Worm (Caenorhabditis elegans) whole organism, L4 larva: ENCODE measurements around the gene tba-4.

Source experiments
- F10B5.3 ChIP-seq: sonication (generic microtip); optimal IDR thresholded peaks from 2 replicates; lab custom pipeline; 2016; ENCODE audit warnings: mild to moderate bottlenecking, missing genetic modification characterization, missing compliant biosample characterization
- F37D6.2 ChIP-seq: sonication (generic microtip); optimal IDR thresholded peaks from 2 replicates; lab custom pipeline; 2016; ENCODE audit warnings: mild to moderate bottlenecking, missing genetic modification characterization, missing compliant biosample characterization
- T26A8.4 ChIP-seq: fragments of 200-800 bp; sonication (Bioruptor generic); IDR thresholded peaks from 2 replicates; pipeline ENCODE4 v1.3.6; 2022; ENCODE audit warnings: missing genetic modification characterization, missing compliant biosample characterization
- Y48G9A.11 ChIP-seq: fragments of 200-800 bp; sonication (Bioruptor generic); IDR thresholded peaks from 2 replicates; pipeline ENCODE4 v1.3.6; 2022; ENCODE audit warnings: missing genetic modification reagents, missing genetic modification characterization, missing compliant biosample characterization
- ZK546.5 ChIP-seq, 2 experiments: sonication (generic microtip); optimal IDR thresholded peaks; 2 replicates each; lab custom pipeline; 2017; ENCODE audit warnings: missing biosample characterization in 2 of 2, missing genetic modification characterization in 2 of 2
- aha-1 ChIP-seq: fragments of 150-350 bp; peaks from one replicate; lab custom pipeline; 2014; ENCODE audit warnings: missing biosample characterization, missing genetic modification characterization
- aly-2 ChIP-seq: sonication (generic microtip); optimal IDR thresholded peaks from 2 replicates; lab custom pipeline; 2018; ENCODE audit warnings: missing biosample characterization, missing genetic modification characterization
- attf-4 ChIP-seq: sonication (generic microtip); optimal IDR thresholded peaks from 3 replicates; lab custom pipeline; 2017; ENCODE audit warnings: missing biosample characterization, missing genetic modification characterization
- ceh-62 ChIP-seq: sonication (generic microtip); optimal IDR thresholded peaks from 2 replicates; lab custom pipeline; 2017; ENCODE audit warnings: missing biosample characterization, missing genetic modification characterization
- ceh-82 ChIP-seq: sonication (generic microtip); optimal IDR thresholded peaks from 2 replicates; lab custom pipeline; 2017; ENCODE audit warnings: missing biosample characterization, missing genetic modification characterization
- daf-19 ChIP-seq: fragments of 200-800 bp; sonication (Bioruptor generic); conservative IDR thresholded peaks from 2 replicates; pipeline ENCODE4 v1.3.6; 2022; ENCODE audit warnings: missing genetic modification characterization, missing compliant biosample characterization
- daf-8 ChIP-seq: fragments of 200-800 bp; sonication (Bioruptor generic); IDR thresholded peaks from 2 replicates; pipeline ENCODE4 v1.3.6; 2022; ENCODE audit warnings: missing genetic modification characterization, missing compliant biosample characterization
- dmd-6 ChIP-seq: fragments of 200-800 bp; sonication (Bioruptor generic); IDR thresholded peaks from 2 replicates; pipeline ENCODE4 v1.3.6; 2022; ENCODE audit warnings: missing genetic modification reagents, missing genetic modification characterization, missing compliant biosample characterization
- dmd-8 ChIP-seq: fragments of 200-800 bp; sonication (Bioruptor generic); IDR thresholded peaks from 2 replicates; pipeline ENCODE4 v1.3.6; 2022; ENCODE audit warnings: missing genetic modification characterization, missing compliant biosample characterization
- dmd-9 ChIP-seq: fragments of 200-800 bp; sonication (Bioruptor generic); IDR thresholded peaks from 2 replicates; pipeline ENCODE4 v1.3.6; 2022; ENCODE audit warnings: missing genetic modification reagents, missing genetic modification characterization, missing compliant biosample characterization
- dpl-1 ChIP-seq: fragments of 150-350 bp; optimal IDR thresholded peaks from 2 replicates; lab custom pipeline; 2014; ENCODE audit warnings: missing biosample characterization, missing genetic modification reagents, missing genetic modification characterization
- egl-43 ChIP-seq: fragments of 200-800 bp; sonication (Bioruptor generic); IDR thresholded peaks from 2 replicates; pipeline ENCODE4 v1.3.6; 2022; ENCODE audit warnings: missing genetic modification reagents, missing genetic modification characterization, missing compliant biosample characterization
- fkh-10 ChIP-seq: fragments of 150-350 bp; optimal IDR thresholded peaks from 2 replicates; lab custom pipeline; 2014; ENCODE audit warnings: missing biosample characterization, missing genetic modification reagents, missing genetic modification characterization
- hif-1 ChIP-seq, 2 experiments: sonication (generic microtip); optimal IDR thresholded peaks; 2 replicates each; lab custom pipeline; 2016 to 2017; ENCODE audit warnings: missing compliant biosample characterization in 2 of 2, missing genetic modification characterization in 2 of 2, missing genetic modification reagents in 2 of 2, missing genotype in 2 of 2, mild to moderate bottlenecking in 1 of 2
- hlh-30 ChIP-seq: sonication (generic microtip); optimal IDR thresholded peaks from 2 replicates; lab custom pipeline; 2017; ENCODE audit warnings: antibody characterized with exemption, mild to moderate bottlenecking, missing genetic modification characterization, missing compliant biosample characterization; ENCODE audit not compliant: insufficient read depth
- lin-13 ChIP-seq: fragments of 150-350 bp; optimal IDR thresholded peaks from 2 replicates; lab custom pipeline; 2014; ENCODE audit warnings: missing biosample characterization, missing genetic modification reagents, missing genetic modification characterization
- lin-15B ChIP-seq: fragments of 150-350 bp; sonication (generic microtip); optimal IDR thresholded peaks from 3 replicates; lab custom pipeline; 2014; ENCODE audit warnings: missing biosample characterization, missing genetic modification characterization
- lin-29 ChIP-seq: fragments of 200-800 bp; sonication (Bioruptor generic); IDR thresholded peaks from 2 replicates; pipeline ENCODE4 v1.3.6; 2022; ENCODE audit warnings: missing genetic modification reagents, missing genetic modification characterization, missing compliant biosample characterization
- lin-38 ChIP-seq: fragments of 200-800 bp; sonication (Bioruptor generic); IDR thresholded peaks from 2 replicates; pipeline ENCODE4 v1.3.6; 2022; ENCODE audit warnings: missing genetic modification reagents, missing genetic modification characterization, missing compliant biosample characterization
- lir-3 ChIP-seq: sonication (generic microtip); optimal IDR thresholded peaks from 2 replicates; lab custom pipeline; 2016; ENCODE audit warnings: mild to moderate bottlenecking, missing genetic modification characterization, missing compliant biosample characterization
- madf-9 ChIP-seq: fragments of 200-800 bp; sonication (Bioruptor generic); conservative IDR thresholded peaks from 2 replicates; pipeline ENCODE4 v1.3.6; 2022; ENCODE audit warnings: missing genetic modification reagents, missing genetic modification characterization, missing compliant biosample characterization
- mes-2 ChIP-seq: sonication (generic microtip); optimal IDR thresholded peaks from 2 replicates; lab custom pipeline; 2016; ENCODE audit warnings: missing genotype, mild to moderate bottlenecking, missing genetic modification characterization, missing compliant biosample characterization; ENCODE audit not compliant: poor library complexity, severe bottlenecking
- nhr-102 ChIP-seq: sonication (generic microtip); optimal IDR thresholded peaks from 2 replicates; lab custom pipeline; 2016; ENCODE audit warnings: mild to moderate bottlenecking, missing genetic modification characterization, moderate library complexity, missing compliant biosample characterization
- nhr-237 ChIP-seq: sonication (generic microtip); optimal IDR thresholded peaks from 2 replicates; lab custom pipeline; 2017; ENCODE audit warnings: missing biosample characterization, missing genetic modification characterization
- nhr-28 ChIP-seq: fragments of 150-350 bp; optimal IDR thresholded peaks from 2 replicates; lab custom pipeline; 2014; ENCODE audit warnings: missing biosample characterization, missing genetic modification characterization
- nhr-41 ChIP-seq: fragments of 200-800 bp; sonication (Bioruptor generic); IDR thresholded peaks from 2 replicates; pipeline ENCODE4 v1.3.6; 2022; ENCODE audit warnings: missing genetic modification reagents, missing genetic modification characterization, missing compliant biosample characterization
- nhr-42 ChIP-seq: fragments of 200-800 bp; sonication (Bioruptor generic); IDR thresholded peaks from 2 replicates; pipeline ENCODE4 v1.3.6; 2022; ENCODE audit warnings: missing genetic modification characterization, missing compliant biosample characterization
- nhr-6 ChIP-seq: fragments of 150-350 bp; optimal IDR thresholded peaks from 2 replicates; lab custom pipeline; 2014; ENCODE audit warnings: missing biosample characterization, missing genetic modification characterization
- nhr-76 ChIP-seq: fragments of 150-350 bp; optimal IDR thresholded peaks from 2 replicates; lab custom pipeline; 2014; ENCODE audit warnings: missing biosample characterization, missing genetic modification characterization
- php-3 ChIP-seq: fragments of 200-800 bp; sonication (Bioruptor generic); IDR thresholded peaks from 2 replicates; pipeline ENCODE4 v1.3.6; 2022; ENCODE audit warnings: missing genetic modification reagents, missing genetic modification characterization, missing compliant biosample characterization
- pqm-1 ChIP-seq: sonication (generic microtip); optimal IDR thresholded peaks from 2 replicates; lab custom pipeline; 2017; ENCODE audit warnings: missing biosample characterization, missing genetic modification characterization
- set-16 ChIP-seq: fragments of 200-800 bp; sonication (Bioruptor generic); IDR thresholded peaks from 2 replicates; pipeline ENCODE4 v1.3.6; 2022; ENCODE audit warnings: missing genetic modification reagents, missing genetic modification characterization, missing compliant biosample characterization
- snpc-1.2 ChIP-seq: fragments of 200-800 bp; sonication (Bioruptor generic); IDR thresholded peaks from 2 replicates; pipeline ENCODE4 v1.3.6; 2022; ENCODE audit warnings: missing genetic modification reagents, missing genetic modification characterization, missing compliant biosample characterization
- unc-130 ChIP-seq: sonication (generic microtip); optimal IDR thresholded peaks from 2 replicates; lab custom pipeline; 2016; ENCODE audit warnings: missing genetic modification reagents, missing genetic modification characterization, missing compliant biosample characterization
- unc-62 ChIP-seq, 3 experiments: fragments of 150-350 bp in 1 of 3; sonication (generic microtip); optimal IDR thresholded peaks in 2 of 3; peaks in 1 of 3; 1 replicate in 1 of 3; 2 replicates in 2 of 3; lab custom pipeline; 2014 to 2017; ENCODE audit warnings: missing biosample characterization in 3 of 3, missing genetic modification characterization in 3 of 3, missing genetic modification reagents in 3 of 3, missing genotype in 1 of 3
- vab-7 ChIP-seq: fragments of 200-800 bp; sonication (Bioruptor generic); IDR thresholded peaks from 2 replicates; pipeline ENCODE4 v1.3.6; 2022; ENCODE audit warnings: missing genetic modification reagents, missing genetic modification characterization, missing compliant biosample characterization
- zag-1 ChIP-seq: fragments of 150-350 bp; optimal IDR thresholded peaks from 2 replicates; lab custom pipeline; 2014; ENCODE audit warnings: missing biosample characterization, missing genetic modification characterization
- zfp-2 ChIP-seq: sonication (generic microtip); optimal IDR thresholded peaks from 2 replicates; lab custom pipeline; 2016; ENCODE audit warnings: mild to moderate bottlenecking, missing genetic modification characterization, missing compliant biosample characterization
- zip-11 ChIP-seq: fragments of 200-800 bp; sonication (Bioruptor generic); IDR thresholded peaks from 2 replicates; pipeline ENCODE4 v1.3.6; 2022; ENCODE audit warnings: missing genetic modification characterization, missing compliant biosample characterization
- zip-2 ChIP-seq: fragments of 150-350 bp; optimal IDR thresholded peaks from 2 replicates; lab custom pipeline; 2014; ENCODE audit warnings: missing biosample characterization, missing genetic modification characterization
- ztf-11 ChIP-seq: fragments of 150-350 bp; optimal IDR thresholded peaks from 2 replicates; lab custom pipeline; 2014; ENCODE audit warnings: missing biosample characterization, missing genetic modification characterization
- ztf-7 ChIP-seq: fragments of 150-350 bp; optimal IDR thresholded peaks from 2 replicates; lab custom pipeline; 2014; ENCODE audit warnings: missing biosample characterization, missing genetic modification characterization

tba-4 gene

DNA sequence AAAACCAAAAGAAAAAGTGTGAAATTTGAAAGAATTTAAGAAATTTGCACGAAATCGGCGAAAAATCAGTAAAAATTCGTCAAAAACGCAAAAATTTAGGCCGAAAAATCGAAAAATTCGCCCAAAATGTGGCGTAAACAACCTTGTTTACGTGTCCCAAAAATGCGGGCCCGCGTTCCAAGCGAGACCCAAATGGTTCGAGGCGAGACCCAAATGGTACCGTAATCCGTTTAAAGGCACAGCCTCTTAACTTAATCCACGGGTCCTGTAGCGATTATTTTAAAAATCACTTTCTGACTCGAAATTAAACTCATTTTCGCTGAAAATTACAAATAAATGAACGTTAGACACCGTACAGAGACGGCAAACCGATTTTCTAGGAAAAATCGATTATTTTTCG is 16.8 kb downstream of the tba-4 start (continued):
- TF ChIP-seq php-3 (GFP tag; lab: Robert Waterston, UW) (no peak), nhr-102 (tag; lab: Kevin White, UChicago) (no peak), dmd-8 (GFP tag; lab: Robert Waterston, UW) (no peak), zag-1 (tag; lab: Kevin White, UChicago) (no peak), mes-2 (tag; lab: Kevin White, UChicago) (no peak), ceh-62 (tag; lab: Kevin White, UChicago) (no peak), T26A8.4 (GFP tag; lab: Robert Waterston, UW) (no peak), madf-9 (GFP tag; lab: Robert Waterston, UW) (no peak), lin-29 (GFP tag; lab: Robert Waterston, UW) (no peak), lin-38 (GFP tag; lab: Robert Waterston, UW) (peak; percentile 76), Y48G9A.11 (peak; percentile 69), daf-19 (no peak), zip-2 (tag; lab: Kevin White, UChicago) (no peak), nhr-42 (no peak), ZK546.5 (tag; optimal IDR thresholded peaks at IDR 0.05; lab: Kevin White, UChicago) (no peak), F10B5.3 (no peak), aly-2 (tag; lab: Kevin White, UChicago) (no peak)
- TF ChIP-seq, all 104 proteins: peak for 7

DNA sequence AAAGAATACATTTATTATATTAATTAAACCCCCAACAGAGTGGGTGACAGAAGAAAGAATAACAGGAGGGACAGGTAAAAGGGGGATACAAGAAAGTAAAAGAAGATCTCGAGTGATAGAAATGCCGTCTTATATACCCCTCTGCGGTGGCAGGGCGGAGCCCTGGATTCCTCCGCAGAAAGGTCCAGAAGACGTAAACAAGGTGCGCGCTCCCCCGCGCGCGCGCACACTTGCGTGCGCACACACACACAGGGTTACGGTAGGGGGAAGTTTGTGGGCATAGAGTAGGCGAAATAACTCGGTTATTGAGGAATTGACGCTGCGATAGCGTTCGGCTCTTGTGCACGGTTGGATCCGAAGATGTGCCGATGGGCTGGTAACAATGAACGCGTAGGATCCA is 23.4 kb downstream of the tba-4 start, which contains the start of gene R03D7.15:
Gene R03D7.15, plus strand, starts transcription at position 299 of the 400 bp plus-strand sequence.
- TF ChIP-seq egl-43 (GFP tag; lab: Robert Waterston, UW) = 0 out of 2 replicates have a peak, but pooled peaks have one; percentile 51
- TF ChIP-seq set-16 (GFP tag; lab: Robert Waterston, UW) = peak; percentile 83

DNA sequence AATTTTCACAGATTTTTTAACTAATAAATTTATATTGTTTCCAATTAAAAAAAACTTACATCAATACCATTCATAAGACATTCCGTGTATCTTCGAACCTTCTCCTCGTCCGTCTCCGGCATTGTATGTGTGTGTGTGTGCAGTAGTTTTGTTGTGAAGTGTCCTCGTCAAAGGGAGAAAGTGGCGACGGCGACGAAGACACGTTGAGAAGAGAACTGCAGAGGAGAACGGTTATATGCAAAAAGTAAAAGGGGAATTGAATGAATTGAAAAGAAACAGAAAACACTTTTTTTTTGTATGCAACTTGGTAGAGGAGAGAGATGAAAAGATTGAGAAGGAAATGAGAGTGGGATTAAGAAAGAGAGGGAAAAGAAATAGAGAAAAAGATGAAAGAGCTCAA is 26.9 kb downstream of the tba-4 start:
- no peak for TF ChIP-seq aha-1
- no peak for TF ChIP-seq pqm-1 (tag; lab: Kevin White, UChicago)
- TF ChIP-seq ztf-7 (tag; lab: Kevin White, UChicago) = no peak
- no peak for TF ChIP-seq madf-9 (GFP tag; lab: Robert Waterston, UW)
- TF ChIP-seq nhr-102 (tag; lab: Kevin White, UChicago) = no peak
- no peak for TF ChIP-seq aly-2 (tag; lab: Kevin White, UChicago)
- no peak for TF ChIP-seq attf-4 (tag; lab: Kevin White, UChicago)
- no peak for TF ChIP-seq zip-11
- TF ChIP-seq hif-1 (tag; optimal IDR thresholded peaks at IDR 0.05; lab: Kevin White, UChicago) = no peak
- TF ChIP-seq nhr-41 = no peak
- TF ChIP-seq nhr-6 (tag; lab: Kevin White, UChicago) = no peak
- TF ChIP-seq F37D6.2 (tag; lab: Kevin White, UChicago) = no peak
- TF ChIP-seq lin-13 (GFP tag; lab: Kevin White, UChicago) = no peak
- no peak for TF ChIP-seq snpc-1.2
- no peak for TF ChIP-seq nhr-76 (tag; lab: Kevin White, UChicago)

DNA sequence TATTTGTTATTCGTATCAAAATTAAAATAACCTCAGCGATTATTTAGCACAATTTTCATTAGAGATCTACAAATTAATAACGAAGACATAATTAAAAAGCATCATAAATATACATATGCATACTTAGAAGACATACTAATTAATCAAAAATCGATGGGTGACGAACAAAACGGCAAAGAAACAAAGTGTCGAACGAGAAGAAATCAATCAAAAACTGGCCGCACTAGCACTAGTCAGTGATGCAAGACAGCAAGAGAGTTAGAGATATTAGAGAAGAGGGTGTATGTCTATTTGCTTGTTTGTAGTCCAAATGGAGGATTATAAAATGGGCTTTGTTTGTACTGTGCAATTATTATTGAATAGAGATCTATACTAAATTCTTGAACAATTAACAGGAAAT is 28.3 kb downstream of the tba-4 start:
- TF ChIP-seq egl-43 (GFP tag; lab: Robert Waterston, UW) (no peak), unc-130 (no peak), lir-3 (tag; lab: Kevin White, UChicago) (no peak), vab-7 (no peak), dmd-9 (GFP tag; lab: Robert Waterston, UW) (no peak), nhr-42 (no peak), daf-19 (no peak), ceh-82 (no peak), daf-8 (GFP tag; lab: Robert Waterston, UW) (no peak), fkh-10 (GFP tag; lab: Kevin White, UChicago) (no peak), nhr-28 (tag; lab: Kevin White, UChicago) (peak; percentile 86), lin-15B (tag; lab: Kevin White, UChicago) (no peak), dmd-6 (GFP tag; lab: Robert Waterston, UW) (no peak), hlh-30 (tag; lab: Kevin White, UChicago) (no peak), nhr-237 (tag; lab: Kevin White, UChicago) (no peak), dpl-1 (GFP tag; lab: Kevin White, UChicago) (peak; percentile 6), unc-62 (GFP tag; optimal IDR thresholded peaks at IDR 0.05 in 1 of 2; lab: Kevin White, UChicago) (peak in 1 of 2 experiments; percentile 56), unc-62 (tag; optimal IDR thresholded peaks at IDR 0.05; lab: Kevin White, UChicago) (no peak), F37D6.2 (tag; lab: Kevin White, UChicago) (no peak), zfp-2 (tag; lab: Kevin White, UChicago) (no peak), ztf-11 (tag; lab: Kevin White, UChicago) (no peak), aly-2 (tag; lab: Kevin White, UChicago) (no peak), aha-1 (peak; percentile 67)
